Fruit fly (Drosophila melanogaster): Measurements from ENCODE around the gene CG5715.

DNA sequence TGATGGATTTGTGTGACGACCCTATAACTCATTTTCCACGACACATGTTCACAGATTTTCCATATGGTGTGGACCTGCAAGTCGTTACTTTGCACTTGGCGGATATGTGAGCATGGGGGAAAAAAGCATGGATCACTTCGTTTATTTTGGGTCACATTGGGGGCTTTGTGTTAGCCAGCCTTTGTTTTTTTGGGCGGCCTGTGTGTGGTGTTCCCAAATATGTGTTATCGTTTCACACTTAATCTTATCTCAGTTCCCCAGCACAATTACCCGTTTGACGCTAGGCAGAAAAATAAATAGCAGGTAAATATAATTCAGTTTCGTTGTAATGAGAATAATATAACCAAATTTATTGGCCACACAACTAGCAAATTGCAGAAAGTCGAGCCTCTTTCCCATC lies 25.9 kb downstream of the CG5715 start:
- TF ChIP-seq Hnf4 (GFP tag; optimal IDR thresholded peaks at IDR 0.05) (no peak), tai (GFP tag; optimal IDR thresholded peaks at IDR 0.05) (no peak), h (GFP tag; optimal IDR thresholded peaks at IDR 0.05) (no peak)

Data from whole organism, wandering third instar larva.